Fruit fly (Drosophila melanogaster) whole organism, prepupa: Measurements from ENCODE around the gene DPCoAC.

Source experiments
- Blimp-1 ChIP-seq: fragments of 200-800 bp; sonication (Bioruptor generic); optimal IDR thresholded peaks from 3 replicates; lab custom pipeline; 2017; ENCODE audit warnings: missing biosample characterization, missing genetic modification characterization, mild to moderate bottlenecking, moderate library complexity, missing genetic modification reagents
- CG10669 ChIP-seq: fragments of 200-800 bp; sonication (Bioruptor generic); optimal IDR thresholded peaks from 3 replicates; lab custom pipeline; 2018; ENCODE audit warnings: missing biosample characterization, mild to moderate bottlenecking, missing genetic modification characterization, moderate library complexity
- CG11294 ChIP-seq: fragments of 200-800 bp; sonication (Bioruptor generic); IDR thresholded peaks from 2 replicates; pipeline ENCODE4 v1.3.6; 2022; ENCODE audit warnings: missing biosample characterization, missing genetic modification characterization
- CG11762 ChIP-seq: fragments of 200-800 bp; sonication (Bioruptor generic); optimal IDR thresholded peaks from 3 replicates; lab custom pipeline; 2016; ENCODE audit warnings: missing biosample characterization, missing genetic modification characterization; ENCODE audit not compliant: insufficient read depth
- CG11902 ChIP-seq: fragments of 200-800 bp; sonication (Bioruptor generic); optimal IDR thresholded peaks from 3 replicates; lab custom pipeline; 2016; ENCODE audit warnings: missing biosample characterization, missing genetic modification characterization
- CG15336 ChIP-seq: fragments of 200-800 bp; sonication (Bioruptor generic); IDR thresholded peaks from 2 replicates; pipeline ENCODE4 v1.3.6; 2022; ENCODE audit warnings: missing biosample characterization, missing genetic modification characterization
- CG1621 ChIP-seq: fragments of 200-800 bp; sonication (Bioruptor generic); optimal IDR thresholded peaks from 3 replicates; lab custom pipeline; 2018; ENCODE audit warnings: missing biosample characterization, mild to moderate bottlenecking, missing genetic modification characterization
- CG16779 ChIP-seq: fragments of 200-800 bp; sonication (Bioruptor generic); optimal IDR thresholded peaks from 3 replicates; lab custom pipeline; 2017; ENCODE audit warnings: missing biosample characterization, mild to moderate bottlenecking, missing genetic modification characterization
- CG3032 ChIP-seq: fragments of 200-800 bp; optimal IDR thresholded peaks from 2 replicates; lab custom pipeline; 2019; ENCODE audit warnings: missing biosample characterization, mild to moderate bottlenecking, missing genetic modification characterization, moderate library complexity
- CG32006 ChIP-seq: fragments of 200-800 bp; sonication (Bioruptor generic); optimal IDR thresholded peaks from 3 replicates; lab custom pipeline; 2017; ENCODE audit warnings: missing biosample characterization, mild to moderate bottlenecking, missing genetic modification characterization
- CG3919 ChIP-seq: fragments of 200-800 bp; sonication (Bioruptor generic); optimal IDR thresholded peaks from 3 replicates; lab custom pipeline; 2016; ENCODE audit warnings: missing biosample characterization, missing genetic modification characterization
- CG4318 ChIP-seq: fragments of 200-800 bp; sonication (Bioruptor generic); optimal IDR thresholded peaks from 3 replicates; lab custom pipeline; 2017; ENCODE audit warnings: missing biosample characterization, mild to moderate bottlenecking, missing genetic modification characterization
- CG6276 ChIP-seq: fragments of 200-800 bp; sonication (Bioruptor generic); optimal IDR thresholded peaks from 2 replicates; lab custom pipeline; 2017; ENCODE audit warnings: missing biosample characterization, mild to moderate bottlenecking, missing genetic modification characterization
- CG6792 ChIP-seq: fragments of 200-800 bp; sonication (Bioruptor generic); optimal IDR thresholded peaks from 3 replicates; lab custom pipeline; 2016; ENCODE audit warnings: missing biosample characterization, missing genetic modification characterization
- CG6808 ChIP-seq: fragments of 200-800 bp; sonication (Bioruptor generic); optimal IDR thresholded peaks from 3 replicates; lab custom pipeline; 2017; ENCODE audit warnings: missing biosample characterization, missing genetic modification characterization, mild to moderate bottlenecking, moderate library complexity, missing genetic modification reagents
- CG6854 ChIP-seq: fragments of 200-800 bp; sonication (Bioruptor generic); optimal IDR thresholded peaks from 2 replicates; lab custom pipeline; 2017; ENCODE audit warnings: missing biosample characterization, mild to moderate bottlenecking, missing genetic modification characterization
- CG8319 ChIP-seq: fragments of 200-800 bp; sonication (Bioruptor generic); optimal IDR thresholded peaks from 3 replicates; lab custom pipeline; 2016; ENCODE audit warnings: missing biosample characterization, missing genetic modification characterization
- CG8632 ChIP-seq: fragments of 200-800 bp; sonication (Bioruptor generic); optimal IDR thresholded peaks from 3 replicates; lab custom pipeline; 2016; ENCODE audit warnings: missing biosample characterization, missing genetic modification characterization
- CG9139 ChIP-seq: fragments of 200-800 bp; sonication (Bioruptor generic); optimal IDR thresholded peaks from 3 replicates; lab custom pipeline; 2017; ENCODE audit warnings: missing biosample characterization, mild to moderate bottlenecking, missing genetic modification characterization
- Eip75B ChIP-seq: fragments of 200-800 bp; sonication (Bioruptor generic); optimal IDR thresholded peaks from 3 replicates; lab custom pipeline; 2016; ENCODE audit warnings: missing biosample characterization, missing genetic modification characterization
- Eip78C ChIP-seq: fragments of 200-800 bp; sonication (Bioruptor generic); peaks from one replicate; lab custom pipeline; 2016; ENCODE audit warnings: missing biosample characterization, missing genetic modification characterization
- Eip93F ChIP-seq: fragments of 200-800 bp; sonication (Bioruptor generic); optimal IDR thresholded peaks from 2 replicates; lab custom pipeline; 2016; ENCODE audit warnings: missing biosample characterization, mild to moderate bottlenecking, missing genetic modification characterization
- Ets96B ChIP-seq: fragments of 200-800 bp; optimal IDR thresholded peaks from 2 replicates; lab custom pipeline; 2019; ENCODE audit warnings: missing biosample characterization, mild to moderate bottlenecking, missing genetic modification characterization, moderate library complexity
- Hr38 ChIP-seq: sonication (Bioruptor generic); optimal IDR thresholded peaks from 2 replicates; lab custom pipeline; 2016; ENCODE audit warnings: missing biosample characterization, missing genetic modification characterization
- Hr39 ChIP-seq: fragments of 200-800 bp; sonication (Bioruptor generic); optimal IDR thresholded peaks from 2 replicates; lab custom pipeline; 2016; ENCODE audit warnings: missing biosample characterization, missing genetic modification characterization
- Hr4 ChIP-seq: fragments of 200-800 bp; sonication (Bioruptor generic); optimal IDR thresholded peaks from 3 replicates; lab custom pipeline; 2016; ENCODE audit warnings: missing biosample characterization, missing genetic modification characterization
- Met ChIP-seq: fragments of 200-800 bp; sonication (Bioruptor generic); optimal IDR thresholded peaks from 3 replicates; lab custom pipeline; 2016; ENCODE audit warnings: missing biosample characterization, missing genetic modification characterization
- Sox102F ChIP-seq: fragments of 200-800 bp; sonication (Bioruptor generic); optimal IDR thresholded peaks from 2 replicates; lab custom pipeline; 2016; ENCODE audit warnings: missing biosample characterization, mild to moderate bottlenecking, missing genetic modification characterization
- Sox14 ChIP-seq: fragments of 200-800 bp; sonication (Bioruptor generic); optimal IDR thresholded peaks from 3 replicates; lab custom pipeline; 2016; ENCODE audit warnings: missing biosample characterization, missing genetic modification characterization
- Sox15 ChIP-seq: fragments of 200-800 bp; sonication (Bioruptor generic); optimal IDR thresholded peaks from 3 replicates; lab custom pipeline; 2016; ENCODE audit warnings: missing biosample characterization, missing genetic modification characterization
- achi ChIP-seq: fragments of 200-800 bp; sonication (Bioruptor generic); optimal IDR thresholded peaks from 3 replicates; lab custom pipeline; 2016; ENCODE audit warnings: missing biosample characterization, missing genetic modification characterization
- acj6 ChIP-seq: fragments of 200-800 bp; sonication (Bioruptor generic); optimal IDR thresholded peaks from 3 replicates; lab custom pipeline; 2016; ENCODE audit warnings: missing biosample characterization, missing genetic modification characterization
- cyc ChIP-seq: fragments of 200-800 bp; sonication (Bioruptor generic); optimal IDR thresholded peaks from 3 replicates; lab custom pipeline; 2016; ENCODE audit warnings: missing biosample characterization, missing genetic modification characterization
- dac ChIP-seq: fragments of 200-800 bp; sonication (Bioruptor generic); optimal IDR thresholded peaks from 2 replicates; lab custom pipeline; 2017; ENCODE audit warnings: missing biosample characterization, mild to moderate bottlenecking, missing genetic modification characterization
- dsx ChIP-seq: fragments of 200-800 bp; optimal IDR thresholded peaks from 3 replicates; lab custom pipeline; 2019; ENCODE audit warnings: missing biosample characterization, mild to moderate bottlenecking, missing genetic modification characterization, moderate library complexity; ENCODE audit not compliant: poor library complexity, severe bottlenecking
- eg ChIP-seq: fragments of 200-800 bp; sonication (Bioruptor generic); IDR thresholded peaks from 3 replicates; pipeline ENCODE4 v1.3.6; 2022; ENCODE audit warnings: missing biosample characterization, missing genetic modification characterization
- esn ChIP-seq: fragments of 200-800 bp; sonication (Bioruptor generic); optimal IDR thresholded peaks from 2 replicates; lab custom pipeline; 2016; ENCODE audit warnings: missing biosample characterization, mild to moderate bottlenecking, missing genetic modification characterization, moderate library complexity
- fd85E ChIP-seq: fragments of 200-800 bp; sonication (Bioruptor generic); optimal IDR thresholded peaks from 3 replicates; lab custom pipeline; 2016; ENCODE audit warnings: missing biosample characterization, missing genetic modification characterization
- lz ChIP-seq: fragments of 200-800 bp; sonication (Bioruptor generic); optimal IDR thresholded peaks from 3 replicates; lab custom pipeline; 2016; ENCODE audit warnings: missing biosample characterization, missing genetic modification characterization
- salr ChIP-seq, 2 experiments: fragments of 200-800 bp; sonication (Bioruptor generic); optimal IDR thresholded peaks; 3 replicates each; lab custom pipeline; 2016 to 2018; ENCODE audit warnings: missing biosample characterization in 2 of 2, missing genetic modification characterization in 2 of 2, mild to moderate bottlenecking in 1 of 2
- ss ChIP-seq, 2 experiments: fragments of 200-800 bp; sonication (Bioruptor generic); optimal IDR thresholded peaks; 2 replicates in 1 of 2; 3 replicates in 1 of 2; lab custom pipeline; 2017 to 2018; ENCODE audit warnings: mild to moderate bottlenecking in 2 of 2, missing biosample characterization in 2 of 2, missing genetic modification characterization in 2 of 2, moderate library complexity in 1 of 2
- svp ChIP-seq: fragments of 200-800 bp; sonication (Bioruptor generic); peaks from one replicate; lab custom pipeline; 2016; ENCODE audit warnings: missing biosample characterization, missing genetic modification characterization
- topi ChIP-seq: fragments of 200-800 bp; sonication (Bioruptor generic); optimal IDR thresholded peaks from 3 replicates; lab custom pipeline; 2016; ENCODE audit warnings: missing biosample characterization, missing genetic modification characterization

Gene DPCoAC

DNA sequence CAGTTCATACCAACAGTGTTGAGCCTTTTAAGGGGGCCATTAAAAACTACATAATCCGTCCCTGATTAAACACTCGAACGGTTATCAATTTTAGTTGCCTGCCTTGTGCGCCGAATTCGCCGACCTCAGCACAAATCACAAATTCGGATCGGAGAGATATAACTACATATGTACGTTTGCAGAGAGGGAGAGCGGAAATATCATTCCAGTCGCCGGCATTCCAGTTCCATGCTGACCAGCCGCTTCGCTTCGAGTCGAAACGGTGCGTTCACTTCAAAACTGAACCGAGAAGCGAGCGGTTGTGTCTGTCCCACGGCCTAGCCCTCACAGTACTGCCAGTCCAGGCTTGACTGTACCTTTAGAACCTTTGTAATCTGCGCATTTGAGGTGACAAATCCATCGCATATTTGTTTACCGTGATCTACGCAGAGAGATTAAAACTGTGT lies 17.1 kb upstream of the DPCoAC start (continued):
- no peak for TF ChIP-seq CG6792 (GFP tag; lab: Kevin White, UChicago)
- TF ChIP-seq CG6854 (GFP tag; lab: Kevin White, UChicago), result peak; percentile 60
- TF ChIP-seq CG3032 (tag; lab: Kevin White, UChicago), result no peak
- no peak for TF ChIP-seq topi (GFP tag; lab: Kevin White, UChicago)
- no peak for TF ChIP-seq Eip75B
- TF ChIP-seq achi (GFP tag; lab: Kevin White, UChicago), result no peak
- TF ChIP-seq CG32006, result no peak

- TF ChIP-seq svp (GFP tag; lab: Kevin White, UChicago), result peak; percentile 45
- peak; percentile 51 for TF ChIP-seq CG32006
- TF ChIP-seq CG15336 (GFP tag; lab: Robert Waterston, UW), result 0 out of 2 replicates have a peak, but pooled peaks have one; percentile 22
- TF ChIP-seq Hr38 (GFP tag; lab: Kevin White, UChicago), result no peak
- no peak for TF ChIP-seq CG8319 (GFP tag; lab: Kevin White, UChicago)
- TF ChIP-seq Eip78C (GFP tag; lab: Kevin White, UChicago), result peak; percentile 48
- peak; percentile 18 for TF ChIP-seq Hr4
Measured at dm6 chr3R:20573326-20573725, 15.9 kb upstream of the DPCoAC start.

- no peak for TF ChIP-seq Hr4
- no peak for TF ChIP-seq CG10669
- TF ChIP-seq CG11762 (GFP tag; lab: Kevin White, UChicago), result no peak
- no peak for TF ChIP-seq esn (GFP tag; lab: Kevin White, UChicago)
- TF ChIP-seq topi (GFP tag; lab: Kevin White, UChicago), result no peak
- no peak for TF ChIP-seq cyc (GFP tag; lab: Kevin White, UChicago)
- TF ChIP-seq Sox15, result no peak
- TF ChIP-seq CG11294 (GFP tag; lab: Robert Waterston, UW), result no peak
- TF ChIP-seq CG6808, result peak; percentile 4
- peak; percentile 73 for TF ChIP-seq CG8319 (GFP tag; lab: Kevin White, UChicago)
- no peak for TF ChIP-seq CG11902 (GFP tag; lab: Kevin White, UChicago)
Measured at dm6 chr3R:20567507-20568222, 10.2 kb upstream of the DPCoAC start.

- TF ChIP-seq Sox102F (peak; percentile 37), Blimp-1 (GFP tag; lab: Kevin White, UChicago) (peak; percentile 97), Hr39 (no peak), CG1621 (tag; lab: Kevin White, UChicago) (peak; percentile 47), Met (no peak), ss (GFP tag; optimal IDR thresholded peaks at IDR 0.05; lab: Kevin White, UChicago) (peak; percentile 49 to 51), Hr4 (no peak), CG8319 (GFP tag; lab: Kevin White, UChicago) (no peak), CG16779 (tag; lab: Kevin White, UChicago) (peak; percentile 35), CG4318 (GFP tag; lab: Kevin White, UChicago) (no peak), CG10669 (no peak), CG3919 (GFP tag; lab: Kevin White, UChicago) (no peak), dsx (GFP tag; lab: Kevin White, UChicago) (peak; percentile 27), dac (GFP tag; lab: Kevin White, UChicago) (no peak), eg (GFP tag; lab: Robert Waterston, UW) (no peak; the same call in 2 of the 3 replicates), Sox15 (no peak), Eip93F (peak; percentile 29), salr (GFP tag; optimal IDR thresholded peaks at IDR 0.05; lab: Kevin White, UChicago) (no peak), svp (GFP tag; lab: Kevin White, UChicago) (peak; percentile 89), fd85E (GFP tag; lab: Kevin White, UChicago) (no peak), CG9139 (GFP tag; lab: Kevin White, UChicago) (peak; percentile 54), CG8632 (GFP tag; lab: Kevin White, UChicago) (no peak), Eip78C (GFP tag; lab: Kevin White, UChicago) (peak; percentile 73), Ets96B (no peak), CG11762 (GFP tag; lab: Kevin White, UChicago) (no peak), CG32006 (peak; percentile 2), acj6 (no peak), CG6276 (peak; percentile 20), CG3032 (tag; lab: Kevin White, UChicago) (no peak), Sox14 (GFP tag; lab: Kevin White, UChicago) (peak; percentile 2), lz (GFP tag; lab: Kevin White, UChicago) (no peak)
Measured at dm6 chr3R:20565546-20565948, 8.1 kb upstream of the DPCoAC start.
